Worm (Caenorhabditis elegans) whole organism, L1 larva: ENCODE results near the gene F58D12.1.

Source experiments
- aha-1 ChIP-seq: fragments of 150-350 bp; optimal IDR thresholded peaks from 2 replicates; lab custom pipeline; 2014; ENCODE audit warnings: missing biosample characterization, missing genetic modification characterization
- alr-1 ChIP-seq: fragments of 200-800 bp; sonication (Bioruptor generic); optimal IDR thresholded peaks from 2 replicates; lab custom pipeline; 2018; ENCODE audit warnings: borderline replicate concordance, mild to moderate bottlenecking, missing genetic modification characterization, missing compliant biosample characterization
- aly-2 ChIP-seq: fragments of 150-350 bp; optimal IDR thresholded peaks from 2 replicates; lab custom pipeline; 2014; ENCODE audit warnings: missing biosample characterization, missing genetic modification characterization
- ceh-63 ChIP-seq: fragments of 200-800 bp; sonication (Bioruptor generic); optimal IDR thresholded peaks from 2 replicates; lab custom pipeline; 2018; ENCODE audit warnings: mild to moderate bottlenecking, missing genetic modification characterization, missing compliant biosample characterization
- ceh-82 ChIP-seq, 3 experiments: fragments of 150-350 bp in 1 of 3; sonication (generic microtip) in 2 of 3; optimal IDR thresholded peaks; 2 replicates each; lab custom pipeline; 2014 to 2017; ENCODE audit warnings: missing biosample characterization in 3 of 3, missing genetic modification characterization in 3 of 3
- ceh-90 ChIP-seq: sonication (generic microtip); optimal IDR thresholded peaks from 2 replicates; lab custom pipeline; 2016; ENCODE audit warnings: missing genetic modification characterization, missing compliant biosample characterization
- efl-3 ChIP-seq: fragments of 200-800 bp; sonication (Bioruptor generic); optimal IDR thresholded peaks from 2 replicates; lab custom pipeline; 2018; ENCODE audit warnings: mild to moderate bottlenecking, missing genetic modification characterization, missing compliant biosample characterization
- egl-13 ChIP-seq: sonication (generic microtip); optimal IDR thresholded peaks from 2 replicates; lab custom pipeline; 2016; ENCODE audit warnings: missing genotype, missing genetic modification reagents, missing genetic modification characterization, missing compliant biosample characterization
- fkh-8 ChIP-seq: sonication (generic microtip); optimal IDR thresholded peaks from 2 replicates; lab custom pipeline; 2016; ENCODE audit warnings: mild to moderate bottlenecking, missing genetic modification characterization, missing compliant biosample characterization
- grh-1 ChIP-seq: fragments of 200-800 bp; sonication (Bioruptor generic); IDR thresholded peaks from 2 replicates; pipeline ENCODE4 v1.3.6; 2022; ENCODE audit warnings: missing genetic modification reagents, missing genetic modification characterization, missing compliant biosample characterization
- hlh-4 ChIP-seq: sonication (generic microtip); optimal IDR thresholded peaks from 2 replicates; lab custom pipeline; 2016; ENCODE audit warnings: mild to moderate bottlenecking, missing genetic modification characterization, missing compliant biosample characterization
- lin-13 ChIP-seq: fragments of 150-350 bp; optimal IDR thresholded peaks from 2 replicates; lab custom pipeline; 2014; ENCODE audit warnings: missing biosample characterization, missing genetic modification reagents, missing genetic modification characterization
- lin-14 ChIP-seq: fragments of 200-800 bp; sonication (Bioruptor generic); optimal IDR thresholded peaks from 2 replicates; lab custom pipeline; 2018; ENCODE audit warnings: mild to moderate bottlenecking, missing genetic modification characterization, moderate library complexity, missing compliant biosample characterization
- lin-39 ChIP-seq: fragments of 150-350 bp; optimal IDR thresholded peaks from 2 replicates; lab custom pipeline; 2014; ENCODE audit warnings: missing biosample characterization, missing genetic modification reagents, missing genetic modification characterization
- lsy-2 ChIP-seq, 2 experiments: fragments of 150-350 bp; optimal IDR thresholded peaks; 2 replicates each; lab custom pipeline; 2014; ENCODE audit warnings: missing biosample characterization in 2 of 2, missing genetic modification characterization in 2 of 2
- mab-9 ChIP-seq: fragments of 200-800 bp; sonication (Bioruptor generic); IDR thresholded peaks from 2 replicates; pipeline ENCODE4 v1.3.6; 2022; ENCODE audit warnings: missing genetic modification reagents, missing genetic modification characterization, missing compliant biosample characterization
- nhr-19 ChIP-seq: fragments of 200-800 bp; sonication (Bioruptor generic); conservative IDR thresholded peaks from 2 replicates; pipeline ENCODE4 v1.3.6; 2022; ENCODE audit warnings: missing genetic modification characterization, missing compliant biosample characterization
- nhr-20 ChIP-seq: sonication (generic microtip); optimal IDR thresholded peaks from 2 replicates; lab custom pipeline; 2016; ENCODE audit warnings: mild to moderate bottlenecking, missing genetic modification characterization, missing compliant biosample characterization
- nhr-237 ChIP-seq: fragments of 150-350 bp; optimal IDR thresholded peaks from 2 replicates; lab custom pipeline; 2014; ENCODE audit warnings: missing biosample characterization, missing genetic modification characterization
- nhr-47 ChIP-seq: sonication (generic microtip); optimal IDR thresholded peaks from 2 replicates; lab custom pipeline; 2016; ENCODE audit warnings: mild to moderate bottlenecking, missing genetic modification characterization, moderate library complexity, missing compliant biosample characterization
- nhr-71 ChIP-seq: sonication (generic microtip); optimal IDR thresholded peaks from 2 replicates; lab custom pipeline; 2016; ENCODE audit warnings: mild to moderate bottlenecking, missing genetic modification characterization, moderate library complexity, missing compliant biosample characterization
- nhr-77 ChIP-seq: fragments of 150-350 bp; optimal IDR thresholded peaks from 2 replicates; lab custom pipeline; 2014; ENCODE audit warnings: missing biosample characterization, missing genetic modification characterization
- nhr-85 ChIP-seq: sonication (generic microtip); peaks from one replicate; lab custom pipeline; 2016; ENCODE audit warnings: missing genetic modification characterization, inconsistent platforms, missing compliant biosample characterization
- pag-3 ChIP-seq: sonication (generic microtip); optimal IDR thresholded peaks from 2 replicates; lab custom pipeline; 2017; ENCODE audit warnings: missing genetic modification characterization, mild to moderate bottlenecking, missing compliant biosample characterization, antibody characterized with exemption, borderline replicate concordance; ENCODE audit not compliant: insufficient read depth
- pqm-1 ChIP-seq: sonication (generic microtip); optimal IDR thresholded peaks from 3 replicates; lab custom pipeline; 2017; ENCODE audit warnings: missing biosample characterization, missing genetic modification characterization
- rnt-1 ChIP-seq: sonication (generic microtip); optimal IDR thresholded peaks from 2 replicates; lab custom pipeline; 2016; ENCODE audit warnings: mild to moderate bottlenecking, missing genetic modification characterization, moderate library complexity, missing compliant biosample characterization
- snpc-4 ChIP-seq: fragments of 150-350 bp; optimal IDR thresholded peaks from 2 replicates; lab custom pipeline; 2014; ENCODE audit warnings: missing biosample characterization, missing genetic modification characterization
- snu-23 ChIP-seq: sonication (generic microtip); optimal IDR thresholded peaks from 2 replicates; lab custom pipeline; 2016; ENCODE audit warnings: missing genetic modification characterization, missing compliant biosample characterization
- sox-4 ChIP-seq: sonication (generic microtip); optimal IDR thresholded peaks from 2 replicates; lab custom pipeline; 2016; ENCODE audit warnings: missing genetic modification characterization, missing compliant biosample characterization
- sptf-1 ChIP-seq: fragments of 150-350 bp; optimal IDR thresholded peaks from 2 replicates; lab custom pipeline; 2014; ENCODE audit warnings: missing biosample characterization, missing genetic modification characterization
- swsn-7 ChIP-seq: sonication (generic microtip); optimal IDR thresholded peaks from 2 replicates; lab custom pipeline; 2016; ENCODE audit warnings: missing genetic modification characterization, missing compliant biosample characterization
- unc-62 ChIP-seq: fragments of 150-350 bp; optimal IDR thresholded peaks from 2 replicates; lab custom pipeline; 2014; ENCODE audit warnings: missing biosample characterization, missing genetic modification reagents, missing genetic modification characterization
- xbp-1 ChIP-seq: sonication (generic microtip); optimal IDR thresholded peaks from 2 replicates; lab custom pipeline; 2016; ENCODE audit warnings: missing genetic modification characterization, missing compliant biosample characterization
- zag-1 ChIP-seq: fragments of 150-350 bp; optimal IDR thresholded peaks from 2 replicates; lab custom pipeline; 2014; ENCODE audit warnings: missing biosample characterization, missing genetic modification characterization
- zip-4 ChIP-seq: fragments of 200-800 bp; sonication (Bioruptor generic); optimal IDR thresholded peaks from 2 replicates; lab custom pipeline; 2018; ENCODE audit warnings: mild to moderate bottlenecking, missing genetic modification characterization, moderate library complexity, missing compliant biosample characterization

F58D12.1 gene

DNA sequence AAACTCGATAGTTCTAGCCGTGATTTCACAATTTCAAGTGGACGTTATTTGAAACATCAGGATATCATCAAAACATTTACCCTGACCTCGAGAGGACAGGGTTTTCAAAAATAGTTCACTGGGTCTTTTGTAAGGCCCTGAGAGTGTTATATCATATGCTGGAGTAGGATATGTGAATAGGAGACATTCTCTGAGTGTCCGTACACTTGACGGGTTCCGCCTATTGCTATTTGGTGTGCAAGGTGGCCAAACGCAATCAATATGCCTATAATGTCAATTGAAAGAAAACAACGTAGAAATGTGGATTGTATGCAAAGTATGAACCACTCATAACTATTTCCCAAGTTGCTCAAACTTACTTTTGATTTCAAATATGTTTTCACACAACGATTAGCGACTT, 48.0 kb downstream of the F58D12.1 start:
- TF ChIP-seq efl-3, result no peak
- TF ChIP-seq ceh-90 (tag; lab: Kevin White, UChicago), result no peak
- no peak for TF ChIP-seq sox-4 (tag; lab: Kevin White, UChicago)
- no peak for TF ChIP-seq snu-23
- no peak for TF ChIP-seq egl-13
- TF ChIP-seq lin-13 (GFP tag; lab: Kevin White, UChicago), result no peak
- TF ChIP-seq rnt-1 (tag; lab: Kevin White, UChicago), result peak; percentile 11
- TF ChIP-seq unc-62, result no peak
- no peak for TF ChIP-seq mab-9 (GFP tag; lab: Robert Waterston, UW)
- TF ChIP-seq snpc-4 (tag; lab: Kevin White, UChicago), result peak; percentile 26
- TF ChIP-seq fkh-8 (tag; lab: Kevin White, UChicago), result no peak
- no peak for TF ChIP-seq nhr-77 (tag; lab: Kevin White, UChicago)
- TF ChIP-seq zag-1 (tag; lab: Kevin White, UChicago), result no peak
- no peak for TF ChIP-seq pag-3 (tag; lab: Kevin White, UChicago)
- TF ChIP-seq pqm-1, result no peak
- TF ChIP-seq grh-1 (GFP tag; lab: Robert Waterston, UW), result no peak

DNA sequence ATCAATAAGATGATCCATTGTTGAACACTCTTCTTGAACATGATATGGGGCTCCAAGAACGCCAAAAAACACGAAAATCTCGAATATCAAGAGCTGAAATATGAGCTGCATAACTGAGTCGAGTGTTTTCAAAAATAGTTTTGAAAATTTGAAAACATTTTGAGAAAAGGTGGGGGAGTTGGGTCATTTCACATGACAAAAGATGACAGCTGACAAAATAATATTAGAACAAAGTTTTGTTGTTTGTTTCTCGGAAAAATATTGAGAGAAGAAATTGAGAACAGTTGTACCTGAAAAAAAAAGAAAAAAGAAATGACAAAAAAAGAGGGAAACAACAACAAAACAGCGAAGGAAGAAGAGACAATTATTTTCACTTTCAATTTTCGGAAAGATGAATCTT, 49.1 kb downstream of the F58D12.1 start, which contains the start of the genes D1086.2 and D1086.1:
Gene D1086.2 (minus strand): TSS at position 150 of the 400 bp plus-strand sequence.
Gene D1086.1 (plus strand): TSS at position 340 of the 400 bp plus-strand sequence.
- TF ChIP-seq rnt-1 (tag; lab: Kevin White, UChicago) (peak; percentile 21), swsn-7 (tag; lab: Kevin White, UChicago) (no peak), lin-39 (tag; lab: Kevin White, UChicago) (peak; percentile 16), nhr-20 (tag; lab: Kevin White, UChicago) (peak; percentile 30), lin-14 (GFP tag; lab: Kevin White, UChicago) (peak; percentile 73), nhr-71 (tag; lab: Kevin White, UChicago) (peak; percentile 60), hlh-4 (tag; lab: Kevin White, UChicago) (no peak), lsy-2 (tag; optimal IDR thresholded peaks at IDR 0.05; lab: Kevin White, UChicago) (peak in 1 of 2 experiments; percentile 2), mab-9 (GFP tag; lab: Robert Waterston, UW) (no peak), nhr-19 (GFP tag; lab: Robert Waterston, UW) (peak; percentile 35)

DNA sequence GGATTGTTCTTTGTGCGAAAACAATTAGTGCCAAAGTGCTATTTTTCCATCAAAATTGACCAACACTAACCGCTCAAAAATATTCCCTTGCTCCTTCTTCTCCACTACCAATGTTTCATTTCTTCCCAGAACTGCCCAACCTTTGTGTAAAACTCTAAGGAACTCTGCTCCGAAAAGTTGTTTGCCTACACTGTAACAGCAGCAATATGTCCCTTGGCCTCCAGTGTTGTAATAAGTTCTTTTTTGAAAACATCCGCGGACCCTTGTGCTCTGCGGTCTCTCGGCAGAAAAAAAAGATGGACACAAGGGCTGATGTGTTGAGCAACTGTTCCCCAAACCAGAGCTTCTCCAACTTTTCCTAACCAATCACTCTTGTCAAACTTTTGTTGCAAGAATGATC, 51.5 kb downstream of the F58D12.1 start, which contains the start of gene D1086.12:
Gene D1086.12 (plus strand): TSS at position 301 of the 400 bp plus-strand sequence.
- no peak for TF ChIP-seq nhr-47 (tag; lab: Kevin White, UChicago)
- no peak for TF ChIP-seq nhr-85 (tag; lab: Kevin White, UChicago)
- TF ChIP-seq rnt-1 (tag; lab: Kevin White, UChicago), result peak; percentile 25
- no peak for TF ChIP-seq lin-13 (GFP tag; lab: Kevin White, UChicago)
- peak; percentile 48 for TF ChIP-seq lin-14 (GFP tag; lab: Kevin White, UChicago)
- no peak for TF ChIP-seq snu-23

DNA sequence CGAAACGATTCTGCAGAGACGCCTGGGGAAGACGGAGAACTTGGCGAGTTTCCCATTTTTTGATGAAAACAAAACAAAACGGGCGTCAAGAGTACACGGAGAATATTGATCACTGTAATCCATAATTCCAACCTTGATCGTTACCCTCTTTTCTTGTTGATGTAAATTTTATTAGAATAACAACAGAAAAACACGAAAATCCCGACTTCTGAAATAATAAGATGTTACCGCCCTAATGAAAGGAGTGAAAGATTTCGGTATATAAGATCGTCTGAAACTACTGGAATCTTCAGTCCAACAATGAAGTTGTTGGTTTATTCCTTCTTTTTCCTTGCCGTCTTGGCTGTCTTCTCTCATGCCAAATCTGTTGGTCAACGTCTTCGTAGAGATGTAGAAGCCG, 54.6 kb downstream of the F58D12.1 start, which contains the start of gene D1086.9:
Gene D1086.9 (plus strand): TSS at position 301 of the 400 bp plus-strand sequence.
- TF ChIP-seq nhr-237 (tag; lab: Kevin White, UChicago) (no peak), fkh-8 (tag; lab: Kevin White, UChicago) (no peak), zip-4 (GFP tag; lab: Kevin White, UChicago) (no peak), aly-2 (tag; lab: Kevin White, UChicago) (no peak), xbp-1 (tag; lab: Kevin White, UChicago) (no peak), alr-1 (tag; lab: Kevin White, UChicago) (no peak), nhr-47 (tag; lab: Kevin White, UChicago) (no peak), aha-1 (tag; lab: Kevin White, UChicago) (no peak), ceh-82 (tag; optimal IDR thresholded peaks at IDR 0.05; lab: Kevin White, UChicago) (no peak), sptf-1 (tag; lab: Kevin White, UChicago) (no peak), ceh-63 (GFP tag; lab: Kevin White, UChicago) (no peak)
